Worm (Caenorhabditis elegans) whole organism, young adult: ENCODE measurements around the gene ipla-7.
"Not testable (repeated sequence)": the region's sequence is repeated elsewhere in the genome, so short reads cannot be mapped to it uniquely, and the experiment has no call there.

Source experiments
- B0035.1 ChIP-seq: sonication (generic microtip); optimal IDR thresholded peaks from 2 replicates; lab custom pipeline; 2016; ENCODE audit warnings: missing genetic modification characterization, mild to moderate bottlenecking, missing compliant biosample characterization, missing genotype, missing genetic modification reagents
- Y67H2A.10 ChIP-seq: fragments of 200-800 bp; sonication (Bioruptor generic); conservative IDR thresholded peaks from 2 replicates; pipeline ENCODE4 v1.3.6; 2022; ENCODE audit warnings: missing genetic modification reagents, missing genetic modification characterization, missing compliant biosample characterization
- ama-1 ChIP-seq, 3 experiments: fragments of 150-350 bp in 1 of 3; sonication (generic microtip) in 2 of 3; optimal IDR thresholded peaks; 2 replicates each; lab custom pipeline; 2014 to 2018; ENCODE audit warnings: missing biosample characterization in 2 of 3, missing genetic modification characterization in 2 of 3, missing genetic modification reagents in 2 of 3
- lin-40 ChIP-seq: sonication (generic microtip); optimal IDR thresholded peaks from 2 replicates; lab custom pipeline; 2016; ENCODE audit warnings: missing genetic modification characterization, mild to moderate bottlenecking, missing compliant biosample characterization, missing genotype, missing genetic modification reagents
- lsl-1 ChIP-seq: fragments of 200-800 bp; sonication (Bioruptor generic); optimal IDR thresholded peaks from 2 replicates; lab custom pipeline; 2018; ENCODE audit warnings: mild to moderate bottlenecking, missing genetic modification characterization, moderate library complexity, missing compliant biosample characterization
- nfya-2 ChIP-seq: fragments of 200-800 bp; sonication (Bioruptor generic); IDR thresholded peaks from 2 replicates; pipeline ENCODE4 v1.3.6; 2022; ENCODE audit warnings: missing genetic modification reagents, missing genetic modification characterization, missing compliant biosample characterization
- pha-4 ChIP-seq: fragments of 150-350 bp; sonication (generic microtip); optimal IDR thresholded peaks from 2 replicates; lab custom pipeline; 2014; ENCODE audit warnings: missing biosample characterization, missing genetic modification reagents, missing genetic modification characterization
- tbx-9 ChIP-seq: sonication (generic microtip); optimal IDR thresholded peaks from 2 replicates; lab custom pipeline; 2016; ENCODE audit warnings: borderline replicate concordance, missing genetic modification characterization, inconsistent platforms, missing compliant biosample characterization
- zim-3 ChIP-seq: sonication (generic microtip); optimal IDR thresholded peaks from 2 replicates; lab custom pipeline; 2017; ENCODE audit warnings: mild to moderate bottlenecking, missing genetic modification characterization, moderate library complexity, missing compliant biosample characterization
- ztf-26 ChIP-seq: sonication (generic microtip); optimal IDR thresholded peaks from 2 replicates; lab custom pipeline; 2017; ENCODE audit warnings: missing genetic modification characterization, missing compliant biosample characterization

DNA sequence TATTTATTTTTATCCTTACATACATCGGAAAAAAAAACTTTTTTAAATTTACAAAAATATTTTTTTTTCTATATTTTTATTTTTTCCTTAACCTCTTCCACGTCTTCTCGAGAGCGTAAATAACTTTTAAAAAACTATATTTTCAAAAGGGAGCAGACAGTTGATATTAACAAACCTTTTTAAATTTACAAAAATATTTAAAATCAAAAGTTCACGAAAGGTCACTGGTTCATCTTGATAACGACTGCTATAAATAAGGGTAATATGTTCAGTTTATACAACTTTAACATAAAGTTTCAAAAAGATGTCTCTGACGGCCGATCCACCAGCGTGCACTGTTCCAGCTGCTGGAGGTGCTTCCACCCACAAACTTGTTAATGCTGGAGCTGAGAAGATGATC, 33.9 kb downstream of the ipla-7 start, which contains the start of the genes F44D12.16 and msd-2:
- TF ChIP-seq tbx-9 (tag; lab: Kevin White, UChicago); zim-3 (tag; lab: Kevin White, UChicago); lin-40 (tag; lab: Kevin White, UChicago); ztf-26; ama-1 (optimal IDR thresholded peaks at IDR 0.05; lab: Kevin White, UChicago); ama-1 (GFP tag; optimal IDR thresholded peaks at IDR 0.05; lab: Kevin White, UChicago); Y67H2A.10; pha-4 (tag; lab: Kevin White, UChicago); lsl-1 (GFP tag; lab: Kevin White, UChicago); B0035.1 (tag; lab: Kevin White, UChicago); nfya-2: not testable (repeated sequence)
